Fruit fly (Drosophila melanogaster) S2 (cell line): ENCODE results near the gene Sarm.

Experiments used
- CG8478 ChIP-seq: fragments of >200 bp; optimal IDR thresholded peaks from 2 replicates; lab custom pipeline; 2018
- CTCF ChIP-seq, 2 experiments: fragments of >200 bp; optimal IDR thresholded peaks; 2 replicates each; lab custom pipeline; 2018

DNA sequence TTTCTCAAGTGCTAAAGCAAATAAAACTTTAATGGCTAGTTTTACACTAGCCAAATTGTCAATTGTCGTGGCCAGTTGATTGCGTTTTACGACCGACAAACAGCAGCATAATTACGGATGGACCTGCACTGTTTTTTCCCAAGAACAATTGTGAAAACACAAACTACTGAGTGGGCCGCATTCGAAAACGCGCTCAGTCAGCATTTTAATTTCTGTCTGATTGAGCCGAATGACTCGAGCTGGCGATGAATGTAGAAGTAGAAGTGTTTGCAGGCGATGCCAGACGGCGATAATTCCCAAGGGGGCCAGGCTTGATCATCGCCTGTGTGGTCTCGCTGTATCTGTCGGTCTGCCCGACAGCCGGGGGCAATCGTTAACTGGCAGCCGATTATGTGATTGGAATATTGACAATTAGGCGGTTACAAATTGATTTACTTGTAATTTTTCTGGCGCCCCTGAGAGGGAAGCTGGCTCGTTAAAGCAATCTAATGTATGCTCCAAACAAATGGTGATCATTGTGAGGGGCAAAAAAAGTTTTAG, 4.0 kb upstream of the Sarm start:
- no peak for TF ChIP-seq CTCF (optimal IDR thresholded peaks at IDR 0.05; lab: Kevin White, UChicago)
- no peak for TF ChIP-seq CG8478
